Fruit fly (Drosophila melanogaster): ENCODE measurements around the gene RpS5a.

RpS5a gene

dm6 chrX:17175558-17176189 is 27.6 kb upstream of the RpS5a start (continued):
- TF ChIP-seq CG18764 (GFP tag; optimal IDR thresholded peaks at IDR 0.05) (no peak), pho (GFP tag; optimal IDR thresholded peaks at IDR 0.05) (no peak), Abd-B (GFP tag; optimal IDR thresholded peaks at IDR 0.05) (no peak), ATbp (GFP tag; optimal IDR thresholded peaks at IDR 0.05) (no peak), zfh1 (GFP tag; IDR thresholded peaks at IDR 0.05) (no peak), CG6813 (GFP tag; optimal IDR thresholded peaks at IDR 0.05) (no peak), Bteb2 (GFP tag; optimal IDR thresholded peaks at IDR 0.05) (no peak), CG34376 (GFP tag; optimal IDR thresholded peaks at IDR 0.05) (no peak), CG9437 (GFP tag; optimal IDR thresholded peaks at IDR 0.05) (no peak), CG5180 (GFP tag; optimal IDR thresholded peaks at IDR 0.05) (no peak), abd-A (tag; optimal IDR thresholded peaks at IDR 0.05) (no peak), gsb-n (tag; optimal IDR thresholded peaks at IDR 0.05) (no peak), CG2199 (GFP tag; IDR thresholded peaks at IDR 0.05) (peak; percentile 93), Lim3 (GFP tag; IDR thresholded peaks at IDR 0.05) (no peak), CG32772 (GFP tag; IDR thresholded peaks at IDR 0.05) (peak; percentile 30; the same call in 1 of the 2 replicates), Atf-2 (GFP tag; optimal IDR thresholded peaks at IDR 0.05) (no peak), ap (GFP tag; IDR thresholded peaks at IDR 0.05) (no peak), dmrt99B (tag; optimal IDR thresholded peaks at IDR 0.05) (no peak), tin (GFP tag; optimal IDR thresholded peaks at IDR 0.05) (peak; percentile 21), z (GFP tag; IDR thresholded peaks at IDR 0.05) (no peak), Max (GFP tag; optimal IDR thresholded peaks at IDR 0.05) (no peak), CG4404 (GFP tag; IDR thresholded peaks at IDR 0.05) (no peak), Ada2b (GFP tag; IDR thresholded peaks at IDR 0.05) (no peak), dmrt11E (tag; optimal IDR thresholded peaks at IDR 0.05) (peak; percentile 37), Stat92E (GFP tag; optimal IDR thresholded peaks at IDR 0.05) (no peak), CG6272 (GFP tag; IDR thresholded peaks at IDR 0.05) (no peak), CG8765 (GFP tag; IDR thresholded peaks at IDR 0.05) (no peak), Dip2 (GFP tag; IDR thresholded peaks at IDR 0.05) (peak; percentile 53; the same call in 1 of the 2 replicates), CG6654 (GFP tag; optimal IDR thresholded peaks at IDR 0.05) (peak; percentile 60), Opbp (GFP tag; IDR thresholded peaks at IDR 0.05; ENCODE audit: partially characterized antibody) (no peak), jing (GFP tag; optimal IDR thresholded peaks at IDR 0.05) (no peak), Xrp1 (GFP tag; IDR thresholded peaks at IDR 0.05) (no peak), Nf-YA (GFP tag; IDR thresholded peaks at IDR 0.05) (no peak), lmd (GFP tag; IDR thresholded peaks at IDR 0.05) (no peak; the same call in 1 of the 2 replicates), Sox100B (GFP tag; optimal IDR thresholded peaks at IDR 0.05) (no peak), CG8924 (tag; optimal IDR thresholded peaks at IDR 0.05) (no peak), sens (GFP tag) (peak; percentile 78), ci (GFP tag; IDR thresholded peaks at IDR 0.05) (0 out of 3 replicates have a peak, but pooled peaks have one; percentile 50), tio (GFP tag; optimal IDR thresholded peaks at IDR 0.05) (no peak), CG1832 (GFP tag; optimal IDR thresholded peaks at IDR 0.05) (no peak), CG7556 (GFP tag; optimal IDR thresholded peaks at IDR 0.05) (no peak), Trl (optimal IDR thresholded peaks at IDR 0.05) (no peak), Trl (GFP tag; optimal IDR thresholded peaks at IDR 0.05) (no peak), HLH54F (GFP tag; optimal IDR thresholded peaks at IDR 0.05) (no peak), CG11696 (GFP tag; IDR thresholded peaks at IDR 0.05) (no peak), amos (GFP tag; IDR thresholded peaks at IDR 0.05; ENCODE audit: partially characterized antibody) (peak; percentile 64; the same call in 1 of the 2 replicates), eyg (GFP tag; optimal IDR thresholded peaks at IDR 0.05) (no peak), fd96Cb (tag; optimal IDR thresholded peaks at IDR 0.05) (no peak), CG3995 (GFP tag; optimal IDR thresholded peaks at IDR 0.05) (no peak), ro (GFP tag; IDR thresholded peaks at IDR 0.05) (no peak), repo (GFP tag; optimal IDR thresholded peaks at IDR 0.05) (no peak)

Data from whole organism, embryonic.